Fruit fly (Drosophila melanogaster): ENCODE measurements around the gene CD98hc.

CD98hc gene

dm6 chr3R:7978379-7979009 lies at the start of gene CD98hc, which contains the start of gene Os-C:
TSS of gene CD98hc (minus strand) at chr3R:7978428.
TSS of gene Os-C (plus strand) at chr3R:7978959.
- TF ChIP-seq cad (GFP tag; optimal IDR thresholded peaks at IDR 0.05) (peak; percentile 38), oc (tag; optimal IDR thresholded peaks at IDR 0.05) (peak; percentile 13), CG11456 (GFP tag; IDR thresholded peaks at IDR 0.05) (0 out of 3 replicates have a peak, but pooled peaks have one; percentile 18), sd (tag; optimal IDR thresholded peaks at IDR 0.05) (peak; percentile 9), chinmo (GFP tag; IDR thresholded peaks at IDR 0.05; ENCODE audit: partially characterized antibody) (0 out of 4 replicates have a peak, but pooled peaks have one; percentile 21), p53 (GFP tag; optimal IDR thresholded peaks at IDR 0.05) (no peak)

dm6 chr3R:8027203-8027688 lies 49.0 kb upstream of the CD98hc start:
- peak; percentile 27 for TF ChIP-seq NK7.1 (GFP tag; optimal IDR thresholded peaks at IDR 0.05)
- TF ChIP-seq CG3281 (GFP tag; optimal IDR thresholded peaks at IDR 0.05) = peak; percentile 86
- TF ChIP-seq Dek (tag; optimal IDR thresholded peaks at IDR 0.05) = peak; percentile 91
- peak; percentile 49 for TF ChIP-seq CrebB (tag; optimal IDR thresholded peaks at IDR 0.05)
- TF ChIP-seq CG15696 (tag; optimal IDR thresholded peaks at IDR 0.05) = peak; percentile 16
- no peak for TF ChIP-seq D (optimal IDR thresholded peaks at IDR 0.05)
- TF ChIP-seq D (GFP tag; optimal IDR thresholded peaks at IDR 0.05) = peak; percentile 82
- peak; percentile 83 for TF ChIP-seq CG14710 (tag; optimal IDR thresholded peaks at IDR 0.05)
- TF ChIP-seq grn (GFP tag; optimal IDR thresholded peaks at IDR 0.05) = no peak
- peak; percentile 68 for TF ChIP-seq CG8281 (tag; optimal IDR thresholded peaks at IDR 0.05)
- TF ChIP-seq Atf-2 (GFP tag; optimal IDR thresholded peaks at IDR 0.05) = peak; percentile 22
- peak; percentile 72 for TF ChIP-seq CG2202 (tag; optimal IDR thresholded peaks at IDR 0.05)
- peak; percentile 75; the same call in 2 of the 3 replicates for TF ChIP-seq ken (GFP tag; IDR thresholded peaks at IDR 0.05)
- TF ChIP-seq CG1792 (GFP tag; optimal IDR thresholded peaks at IDR 0.05) = no peak
- TF ChIP-seq zf30C (GFP tag; optimal IDR thresholded peaks at IDR 0.05) = no peak
- peak; percentile 26; the same call in 1 of the 2 replicates for TF ChIP-seq Adf1 (GFP tag; IDR thresholded peaks at IDR 0.05)
- no peak for TF ChIP-seq CG12744 (GFP tag; optimal IDR thresholded peaks at IDR 0.05)
- TF ChIP-seq CG9797 (GFP tag; optimal IDR thresholded peaks at IDR 0.05) = no peak
- TF ChIP-seq peb (GFP tag; IDR thresholded peaks at IDR 0.05) = no peak
- peak; percentile 60 for TF ChIP-seq tin (GFP tag; optimal IDR thresholded peaks at IDR 0.05)
- no peak for TF ChIP-seq z (GFP tag; IDR thresholded peaks at IDR 0.05)
- TF ChIP-seq CG6765 (GFP tag; optimal IDR thresholded peaks at IDR 0.05) = peak; percentile 68
- no peak for TF ChIP-seq MBD-R2 (GFP tag; IDR thresholded peaks at IDR 0.05)
- no peak for TF ChIP-seq disco-r (GFP tag; optimal IDR thresholded peaks at IDR 0.05)
- peak; percentile 65 for TF ChIP-seq Drgx (GFP tag; IDR thresholded peaks at IDR 0.05)
- TF ChIP-seq fd3F (GFP tag; optimal IDR thresholded peaks at IDR 0.05) = peak; percentile 88
- peak; percentile 79 for TF ChIP-seq caup (GFP tag; optimal IDR thresholded peaks at IDR 0.05; ENCODE audit: severe bottlenecking)
- TF ChIP-seq NfI (GFP tag; optimal IDR thresholded peaks at IDR 0.05) = peak; percentile 91
- 0 out of 3 replicates have a peak, but pooled peaks have one; percentile 9 for TF ChIP-seq Optix (GFP tag; IDR thresholded peaks at IDR 0.05)
- no peak for TF ChIP-seq HLHmδ (GFP tag; optimal IDR thresholded peaks at IDR 0.05)
- TF ChIP-seq CkIIα-i1 (GFP tag; IDR thresholded peaks at IDR 0.05) = no peak
- peak; percentile 75 for TF ChIP-seq cwo (GFP tag; optimal IDR thresholded peaks at IDR 0.05)
- peak; percentile 70 for TF ChIP-seq sob (GFP tag; IDR thresholded peaks at IDR 0.05)
- peak; percentile 74 for TF ChIP-seq Abd-B (GFP tag; optimal IDR thresholded peaks at IDR 0.05)
- peak; percentile 8 for TF ChIP-seq Myb (GFP tag; optimal IDR thresholded peaks at IDR 0.05)
- no peak for TF ChIP-seq Hmx (GFP tag; optimal IDR thresholded peaks at IDR 0.05)
- TF ChIP-seq CG12942 (GFP tag; optimal IDR thresholded peaks at IDR 0.05) = peak; percentile 81
- peak; percentile 64; the same call in 2 of the 3 replicates for TF ChIP-seq croc (GFP tag; conservative IDR thresholded peaks at IDR 0.05)
- peak; percentile 45 for TF ChIP-seq CG3065 (GFP tag; optimal IDR thresholded peaks at IDR 0.05)
- peak; percentile 76 for TF ChIP-seq CG33557 (GFP tag; optimal IDR thresholded peaks at IDR 0.05)
- peak; percentile 91 for TF ChIP-seq Meics (GFP tag; optimal IDR thresholded peaks at IDR 0.05)
- peak; percentile 89 to 91 for TF ChIP-seq bsh (GFP tag; optimal IDR thresholded peaks at IDR 0.05)
